Worm (Caenorhabditis elegans) whole organism, L4 larva: Measurements from ENCODE around the gene cut-1.
A peak's percentile ranks its signal among the peaks of the same experiment; 100 is the strongest.

Experiments
- F37D6.2 ChIP-seq: sonication (generic microtip); optimal IDR thresholded peaks from 2 replicates; lab custom pipeline; 2016; ENCODE audit warnings: mild to moderate bottlenecking, missing genetic modification characterization, missing compliant biosample characterization
- F49E8.2 ChIP-seq: sonication (generic microtip); optimal IDR thresholded peaks from 2 replicates; lab custom pipeline; 2016; ENCODE audit warnings: missing compliant biosample characterization, mild to moderate bottlenecking, missing genetic modification characterization, borderline replicate concordance
- R02D3.7 ChIP-seq: fragments of 150-350 bp; sonication (generic microtip); optimal IDR thresholded peaks from 3 replicates; lab custom pipeline; 2014; ENCODE audit warnings: missing biosample characterization, missing genetic modification characterization
- T26A8.4 ChIP-seq: fragments of 200-800 bp; sonication (Bioruptor generic); IDR thresholded peaks from 2 replicates; pipeline ENCODE4 v1.3.6; 2022; ENCODE audit warnings: missing genetic modification characterization, missing compliant biosample characterization
- Y5F2A.4 ChIP-seq: fragments of 200-800 bp; sonication (Bioruptor generic); optimal IDR thresholded peaks from 2 replicates; lab custom pipeline; 2018; ENCODE audit warnings: mild to moderate bottlenecking, missing genetic modification characterization, missing compliant biosample characterization
- ZK546.5 ChIP-seq, 2 experiments: sonication (generic microtip); optimal IDR thresholded peaks; 2 replicates each; lab custom pipeline; 2017; ENCODE audit warnings: missing biosample characterization in 2 of 2, missing genetic modification characterization in 2 of 2
- aha-1 ChIP-seq: fragments of 150-350 bp; peaks from one replicate; lab custom pipeline; 2014; ENCODE audit warnings: missing biosample characterization, missing genetic modification characterization
- arid-1 ChIP-seq: fragments of 200-800 bp; sonication (Bioruptor generic); conservative IDR thresholded peaks from 2 replicates; pipeline ENCODE4 v1.3.6; 2022; ENCODE audit warnings: missing genetic modification reagents, missing genetic modification characterization, missing compliant biosample characterization
- ceh-32 ChIP-seq: sonication (generic microtip); optimal IDR thresholded peaks from 2 replicates; lab custom pipeline; 2016; ENCODE audit warnings: mild to moderate bottlenecking, missing genetic modification characterization, missing compliant biosample characterization; ENCODE audit not compliant: poor library complexity
- ces-1 ChIP-seq: fragments of 150-350 bp; sonication (generic microtip); optimal IDR thresholded peaks from 4 replicates; lab custom pipeline; 2014; ENCODE audit warnings: missing biosample characterization, missing genetic modification reagents, missing genetic modification characterization
- ctbp-1 ChIP-seq: fragments of 200-800 bp; sonication (Bioruptor generic); IDR thresholded peaks from 2 replicates; pipeline ENCODE4 v1.3.6; 2022; ENCODE audit warnings: missing genetic modification reagents, missing genetic modification characterization, missing compliant biosample characterization
- daf-12 ChIP-seq: fragments of 150-350 bp; optimal IDR thresholded peaks from 2 replicates; lab custom pipeline; 2014; ENCODE audit warnings: missing biosample characterization, missing genetic modification reagents, missing genetic modification characterization
- daf-16 ChIP-seq, 3 experiments: sonication (generic microtip); optimal IDR thresholded peaks; 2 replicates each; lab custom pipeline; 2016 to 2017; ENCODE audit warnings: missing genetic modification characterization in 3 of 3, missing genetic modification reagents in 3 of 3, mild to moderate bottlenecking in 2 of 3, missing compliant biosample characterization in 2 of 3, missing biosample characterization in 1 of 3, moderate library complexity in 1 of 3
- dmd-8 ChIP-seq: fragments of 200-800 bp; sonication (Bioruptor generic); IDR thresholded peaks from 2 replicates; pipeline ENCODE4 v1.3.6; 2022; ENCODE audit warnings: missing genetic modification characterization, missing compliant biosample characterization
- dve-1 ChIP-seq: sonication (generic microtip); optimal IDR thresholded peaks from 2 replicates; lab custom pipeline; 2017; ENCODE audit warnings: antibody characterized with exemption, mild to moderate bottlenecking, missing genetic modification characterization, missing compliant biosample characterization; ENCODE audit not compliant: insufficient read depth
- egl-27 ChIP-seq: sonication (generic microtip); optimal IDR thresholded peaks from 3 replicates; lab custom pipeline; 2017; ENCODE audit warnings: missing biosample characterization, missing genetic modification reagents, missing genetic modification characterization
- egl-43 ChIP-seq: fragments of 200-800 bp; sonication (Bioruptor generic); IDR thresholded peaks from 2 replicates; pipeline ENCODE4 v1.3.6; 2022; ENCODE audit warnings: missing genetic modification reagents, missing genetic modification characterization, missing compliant biosample characterization
- fkh-10 ChIP-seq: fragments of 150-350 bp; optimal IDR thresholded peaks from 2 replicates; lab custom pipeline; 2014; ENCODE audit warnings: missing biosample characterization, missing genetic modification reagents, missing genetic modification characterization
- hif-1 ChIP-seq, 2 experiments: sonication (generic microtip); optimal IDR thresholded peaks; 2 replicates each; lab custom pipeline; 2016 to 2017; ENCODE audit warnings: missing compliant biosample characterization in 2 of 2, missing genetic modification characterization in 2 of 2, missing genetic modification reagents in 2 of 2, missing genotype in 2 of 2, mild to moderate bottlenecking in 1 of 2
- hmg-1.1 ChIP-seq: fragments of 200-800 bp; sonication (Bioruptor generic); IDR thresholded peaks from 2 replicates; pipeline ENCODE4 v1.3.6; 2022; ENCODE audit warnings: missing genetic modification reagents, missing genetic modification characterization, missing compliant biosample characterization
- lim-7 ChIP-seq: fragments of 200-800 bp; sonication (Bioruptor generic); IDR thresholded peaks from 2 replicates; pipeline ENCODE4 v1.3.6; 2022; ENCODE audit warnings: missing genetic modification characterization, missing compliant biosample characterization
- lin-13 ChIP-seq: fragments of 150-350 bp; optimal IDR thresholded peaks from 2 replicates; lab custom pipeline; 2014; ENCODE audit warnings: missing biosample characterization, missing genetic modification reagents, missing genetic modification characterization
- lin-15B ChIP-seq: fragments of 150-350 bp; sonication (generic microtip); optimal IDR thresholded peaks from 3 replicates; lab custom pipeline; 2014; ENCODE audit warnings: missing biosample characterization, missing genetic modification characterization
- lir-3 ChIP-seq: sonication (generic microtip); optimal IDR thresholded peaks from 2 replicates; lab custom pipeline; 2016; ENCODE audit warnings: mild to moderate bottlenecking, missing genetic modification characterization, missing compliant biosample characterization
- lsy-2 ChIP-seq, 2 experiments: fragments of 150-350 bp in 1 of 2; sonication (generic microtip) in 1 of 2; optimal IDR thresholded peaks; 2 replicates each; lab custom pipeline; 2014 to 2017; ENCODE audit warnings: missing biosample characterization in 2 of 2, missing genetic modification characterization in 2 of 2
- madf-9 ChIP-seq: fragments of 200-800 bp; sonication (Bioruptor generic); conservative IDR thresholded peaks from 2 replicates; pipeline ENCODE4 v1.3.6; 2022; ENCODE audit warnings: missing genetic modification reagents, missing genetic modification characterization, missing compliant biosample characterization
- mdl-1 ChIP-seq, 2 experiments: fragments of 150-350 bp in 1 of 2; sonication (generic microtip) in 1 of 2; optimal IDR thresholded peaks; 2 replicates each; lab custom pipeline; 2014 to 2017; ENCODE audit warnings: missing biosample characterization in 2 of 2, missing genetic modification characterization in 2 of 2
- mdt-29 ChIP-seq: fragments of 200-800 bp; sonication (Bioruptor generic); IDR thresholded peaks from 2 replicates; pipeline ENCODE4 v1.3.6; 2022; ENCODE audit warnings: missing genetic modification reagents, missing genetic modification characterization, missing compliant biosample characterization
- mep-1 ChIP-seq: fragments of 150-350 bp; sonication (generic microtip); optimal IDR thresholded peaks from 3 replicates; lab custom pipeline; 2014; ENCODE audit warnings: missing biosample characterization, missing genetic modification characterization
- mes-2 ChIP-seq: sonication (generic microtip); optimal IDR thresholded peaks from 2 replicates; lab custom pipeline; 2016; ENCODE audit warnings: missing genotype, mild to moderate bottlenecking, missing genetic modification characterization, missing compliant biosample characterization; ENCODE audit not compliant: poor library complexity, severe bottlenecking
- mxl-2 ChIP-seq: fragments of 200-800 bp; sonication (Bioruptor generic); conservative IDR thresholded peaks from 2 replicates; pipeline ENCODE4 v1.3.6; 2022; ENCODE audit warnings: missing genetic modification reagents, missing genetic modification characterization, missing compliant biosample characterization
- nhr-102 ChIP-seq: sonication (generic microtip); optimal IDR thresholded peaks from 2 replicates; lab custom pipeline; 2016; ENCODE audit warnings: mild to moderate bottlenecking, missing genetic modification characterization, moderate library complexity, missing compliant biosample characterization
- nhr-11 ChIP-seq: fragments of 150-350 bp; optimal IDR thresholded peaks from 2 replicates; lab custom pipeline; 2014; ENCODE audit warnings: missing biosample characterization, missing genetic modification characterization
- nhr-28 ChIP-seq: fragments of 150-350 bp; optimal IDR thresholded peaks from 2 replicates; lab custom pipeline; 2014; ENCODE audit warnings: missing biosample characterization, missing genetic modification characterization
- nhr-41 ChIP-seq: fragments of 200-800 bp; sonication (Bioruptor generic); IDR thresholded peaks from 2 replicates; pipeline ENCODE4 v1.3.6; 2022; ENCODE audit warnings: missing genetic modification reagents, missing genetic modification characterization, missing compliant biosample characterization
- nhr-48 ChIP-seq: sonication (generic microtip); optimal IDR thresholded peaks from 2 replicates; lab custom pipeline; 2016; ENCODE audit warnings: mild to moderate bottlenecking, missing genetic modification characterization, missing compliant biosample characterization
- nhr-77 ChIP-seq: fragments of 150-350 bp; optimal IDR thresholded peaks from 2 replicates; lab custom pipeline; 2014; ENCODE audit warnings: missing biosample characterization, missing genetic modification characterization
- pha-4 ChIP-seq, 2 experiments: fragments of 150-350 bp in 1 of 2; fragments of 200-800 bp in 1 of 2; sonication (Bioruptor generic) in 1 of 2; IDR thresholded peaks in 1 of 2; optimal IDR thresholded peaks in 1 of 2; 2 replicates each; pipeline versions ENCODE4 v1.3.6 to Lab custom; 2014 to 2022; ENCODE audit warnings: missing genetic modification characterization in 2 of 2, missing genetic modification reagents in 2 of 2, missing biosample characterization in 1 of 2, missing compliant biosample characterization in 1 of 2
- pqm-1 ChIP-seq: sonication (generic microtip); optimal IDR thresholded peaks from 2 replicates; lab custom pipeline; 2017; ENCODE audit warnings: missing biosample characterization, missing genetic modification characterization
- saeg-2 ChIP-seq: fragments of 200-800 bp; sonication (Bioruptor generic); IDR thresholded peaks from 2 replicates; pipeline ENCODE4 v1.3.6; 2022; ENCODE audit warnings: missing genetic modification reagents, missing genetic modification characterization, missing compliant biosample characterization
- set-16 ChIP-seq: fragments of 200-800 bp; sonication (Bioruptor generic); IDR thresholded peaks from 2 replicates; pipeline ENCODE4 v1.3.6; 2022; ENCODE audit warnings: missing genetic modification reagents, missing genetic modification characterization, missing compliant biosample characterization
- snpc-1.2 ChIP-seq: fragments of 200-800 bp; sonication (Bioruptor generic); IDR thresholded peaks from 2 replicates; pipeline ENCODE4 v1.3.6; 2022; ENCODE audit warnings: missing genetic modification reagents, missing genetic modification characterization, missing compliant biosample characterization
- snpc-4 ChIP-seq: fragments of 150-350 bp; optimal IDR thresholded peaks from 2 replicates; lab custom pipeline; 2014; ENCODE audit warnings: missing biosample characterization, missing genetic modification characterization
- tra-1 ChIP-seq: fragments of 200-800 bp; sonication (Bioruptor generic); IDR thresholded peaks from 2 replicates; pipeline ENCODE4 v1.3.6; 2022; ENCODE audit warnings: missing genetic modification reagents, missing genetic modification characterization, missing compliant biosample characterization
- unc-130 ChIP-seq: sonication (generic microtip); optimal IDR thresholded peaks from 2 replicates; lab custom pipeline; 2016; ENCODE audit warnings: missing genetic modification reagents, missing genetic modification characterization, missing compliant biosample characterization
- unc-39 ChIP-seq: sonication (generic microtip); optimal IDR thresholded peaks from 2 replicates; lab custom pipeline; 2017; ENCODE audit warnings: missing biosample characterization, missing genetic modification characterization
- vab-7 ChIP-seq: fragments of 200-800 bp; sonication (Bioruptor generic); IDR thresholded peaks from 2 replicates; pipeline ENCODE4 v1.3.6; 2022; ENCODE audit warnings: missing genetic modification reagents, missing genetic modification characterization, missing compliant biosample characterization
- zag-1 ChIP-seq: fragments of 150-350 bp; optimal IDR thresholded peaks from 2 replicates; lab custom pipeline; 2014; ENCODE audit warnings: missing biosample characterization, missing genetic modification characterization
- ztf-7 ChIP-seq: fragments of 150-350 bp; optimal IDR thresholded peaks from 2 replicates; lab custom pipeline; 2014; ENCODE audit warnings: missing biosample characterization, missing genetic modification characterization

cut-1 gene

ce11 chrII:11224045-11224481 lies 44.9 kb upstream of the cut-1 start (continued):
- TF ChIP-seq nhr-41 (0 out of 2 replicates have a peak, but pooled peaks have one; percentile 26), lin-15B (tag; lab: Kevin White, UChicago) (no peak), F37D6.2 (tag; lab: Kevin White, UChicago) (peak; percentile 6), pqm-1 (tag; lab: Kevin White, UChicago) (peak; percentile 41), mxl-2 (GFP tag; lab: Robert Waterston, UW) (no peak), lir-3 (tag; lab: Kevin White, UChicago) (no peak), zag-1 (tag; lab: Kevin White, UChicago) (no peak), ztf-7 (tag; lab: Kevin White, UChicago) (peak; percentile 31), lin-13 (GFP tag; lab: Kevin White, UChicago) (peak; percentile 82), vab-7 (GFP tag; lab: Robert Waterston, UW) (0 out of 2 replicates have a peak, but pooled peaks have one; percentile 5), F49E8.2 (peak; percentile 90), nhr-77 (peak; percentile 47), snpc-4 (tag; lab: Kevin White, UChicago) (peak; percentile 93), lim-7 (GFP tag; lab: Robert Waterston, UW) (0 out of 2 replicates have a peak, but pooled peaks have one; percentile 50), egl-43 (no peak), R02D3.7 (tag; lab: Kevin White, UChicago) (no peak), dve-1 (peak; percentile 85), mes-2 (tag; lab: Kevin White, UChicago) (peak; percentile 89), nhr-102 (tag; lab: Kevin White, UChicago) (peak; percentile 86), madf-9 (GFP tag; lab: Robert Waterston, UW) (no peak), ces-1 (no peak), fkh-10 (GFP tag; lab: Kevin White, UChicago) (no peak), Y5F2A.4 (GFP tag; lab: Kevin White, UChicago) (no peak), tra-1 (peak; percentile 61; the same call in 1 of the 2 replicates), aha-1 (peak; percentile 62), unc-39 (tag; lab: Kevin White, UChicago) (no peak), dmd-8 (GFP tag; lab: Robert Waterston, UW) (no peak), egl-27 (tag; lab: Kevin White, UChicago) (no peak), snpc-1.2 (GFP tag; lab: Robert Waterston, UW) (peak; percentile 85), mep-1 (tag; lab: Kevin White, UChicago) (peak; percentile 80), nhr-11 (tag; lab: Kevin White, UChicago) (no peak), arid-1 (GFP tag; lab: Robert Waterston, UW) (0 out of 2 replicates have a peak, but pooled peaks have one; percentile 51), lsy-2 (tag; optimal IDR thresholded peaks at IDR 0.05; lab: Kevin White, UChicago) (peak in 1 of 2 experiments; percentile 72), mdt-29 (0 out of 2 replicates have a peak, but pooled peaks have one; percentile 16), nhr-28 (tag; lab: Kevin White, UChicago) (peak; percentile 72), daf-12 (tag; lab: Kevin White, UChicago) (no peak), nhr-48 (tag; lab: Kevin White, UChicago) (peak; percentile 44), ctbp-1 (no peak), daf-16 (GFP tag; optimal IDR thresholded peaks at IDR 0.05; lab: Kevin White, UChicago) (peak; percentile 60 to 64), daf-16 (tag; optimal IDR thresholded peaks at IDR 0.05; lab: Kevin White, UChicago) (peak; percentile 92), ceh-32 (tag; lab: Kevin White, UChicago) (no peak), set-16 (GFP tag; lab: Robert Waterston, UW) (no peak), ZK546.5 (tag; optimal IDR thresholded peaks at IDR 0.05; lab: Kevin White, UChicago) (no peak), unc-130 (GFP tag; lab: Kevin White, UChicago) (peak; percentile 27), saeg-2 (GFP tag; lab: Robert Waterston, UW) (peak; percentile 49; the same call in 1 of the 2 replicates), mdl-1 (tag; optimal IDR thresholded peaks at IDR 0.05; lab: Kevin White, UChicago) (peak in 1 of 2 experiments; percentile 18), T26A8.4 (GFP tag; lab: Robert Waterston, UW) (peak; percentile 93), hif-1 (tag; optimal IDR thresholded peaks at IDR 0.05; lab: Kevin White, UChicago) (no peak), pha-4 (GFP tag; IDR thresholded peaks at IDR 0.05; lab: Robert Waterston, UW) (peak; percentile 77), pha-4 (tag; optimal IDR thresholded peaks at IDR 0.05; lab: Kevin White, UChicago) (no peak), hmg-1.1 (peak; percentile 83)
